Worm (Caenorhabditis elegans): ENCODE results near the gene M03F4.4.

The M03F4.4 gene

DNA sequence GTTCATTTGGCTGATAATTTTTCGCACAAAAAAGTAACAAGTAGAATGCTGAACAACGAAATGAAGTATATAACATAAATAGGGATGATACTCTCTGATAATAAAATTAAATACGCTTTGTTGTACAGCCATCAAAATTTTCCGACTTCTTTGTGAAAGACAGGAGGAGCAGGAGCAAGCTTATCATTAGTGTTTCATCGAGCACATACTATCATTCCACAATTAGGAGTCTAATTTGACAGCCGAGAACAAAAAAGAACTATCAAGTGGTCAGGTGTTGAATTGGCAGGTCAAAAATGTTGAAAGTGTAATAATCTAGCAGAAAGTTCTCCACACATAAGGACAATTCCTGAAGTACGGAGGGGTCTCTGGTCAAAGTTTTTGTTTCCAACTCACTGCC lies 29.1 kb downstream of the M03F4.4 start:
- TF ChIP-seq sea-1 (GFP tag; conservative IDR thresholded peaks at IDR 0.05) (no peak), B0310.2 (tag; optimal IDR thresholded peaks at IDR 0.05) (no peak), tbx-11 (GFP tag; IDR thresholded peaks at IDR 0.05) (no peak), hnd-1 (tag; optimal IDR thresholded peaks at IDR 0.05) (no peak), pes-1 (GFP tag; IDR thresholded peaks at IDR 0.05) (no peak), ets-7 (tag; optimal IDR thresholded peaks at IDR 0.05) (no peak), scrt-1 (GFP tag; IDR thresholded peaks at IDR 0.05) (no peak), hmg-4 (GFP tag; optimal IDR thresholded peaks at IDR 0.05) (no peak), ceh-36 (tag; optimal IDR thresholded peaks at IDR 0.05) (no peak), ceh-13 (GFP tag; optimal IDR thresholded peaks at IDR 0.05) (no peak), tra-4 (tag; optimal IDR thresholded peaks at IDR 0.05) (no peak), aly-1 (tag; optimal IDR thresholded peaks at IDR 0.05) (no peak), F13C5.2 (tag; optimal IDR thresholded peaks at IDR 0.05) (no peak), hmbx-1 (tag; optimal IDR thresholded peaks at IDR 0.05) (no peak), ama-1 (optimal IDR thresholded peaks at IDR 0.05) (no peak), flt-1 (GFP tag; IDR thresholded peaks at IDR 0.05) (no peak)

DNA sequence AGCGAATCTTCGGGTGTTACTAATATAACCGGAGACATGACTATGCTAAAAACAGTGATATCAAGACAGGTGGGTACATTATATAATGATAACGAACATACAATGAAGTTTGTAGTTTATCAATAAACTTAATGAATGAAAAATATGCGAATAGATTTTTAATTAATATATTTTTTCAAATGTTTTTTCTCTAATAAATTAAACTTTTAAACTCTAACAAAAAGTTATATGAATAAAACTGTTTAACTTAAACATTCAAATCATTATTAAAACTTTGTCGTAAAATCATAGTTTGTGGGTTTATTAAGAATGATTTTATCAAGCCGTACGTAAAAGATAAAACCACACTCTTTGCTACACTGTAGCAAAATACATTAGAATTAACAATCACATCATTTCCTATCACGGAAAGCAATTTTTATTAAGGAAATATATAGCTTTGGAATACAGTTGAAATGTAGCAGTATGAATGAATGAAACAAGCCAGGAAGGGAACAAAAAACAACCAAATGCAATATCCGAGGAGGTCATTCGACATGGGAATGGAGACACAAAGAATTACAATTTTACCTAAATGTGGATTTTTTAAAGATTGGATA lies 36.2 kb downstream of the M03F4.4 start, which contains the start of gene K05B2.4:
K05B2.4 (minus strand) TSS at position 51 of the 599 bp plus-strand sequence.
- no peak for TF ChIP-seq tbx-11 (GFP tag; IDR thresholded peaks at IDR 0.05)
- no peak for TF ChIP-seq F13C5.2 (tag; optimal IDR thresholded peaks at IDR 0.05)
- TF ChIP-seq ama-1 (optimal IDR thresholded peaks at IDR 0.05): no peak
- TF ChIP-seq ceh-36 (tag; optimal IDR thresholded peaks at IDR 0.05): no peak
- no peak for TF ChIP-seq pes-1 (GFP tag; IDR thresholded peaks at IDR 0.05)
- no peak for TF ChIP-seq hmbx-1 (tag; optimal IDR thresholded peaks at IDR 0.05)
- TF ChIP-seq hmg-4 (GFP tag; optimal IDR thresholded peaks at IDR 0.05): no peak
- no peak for TF ChIP-seq flt-1 (GFP tag; IDR thresholded peaks at IDR 0.05)
- TF ChIP-seq aly-1 (tag; optimal IDR thresholded peaks at IDR 0.05): no peak
- TF ChIP-seq tra-4 (tag; optimal IDR thresholded peaks at IDR 0.05): no peak
- TF ChIP-seq ets-7 (tag; optimal IDR thresholded peaks at IDR 0.05): no peak
- no peak for TF ChIP-seq sea-1 (GFP tag; conservative IDR thresholded peaks at IDR 0.05)

DNA sequence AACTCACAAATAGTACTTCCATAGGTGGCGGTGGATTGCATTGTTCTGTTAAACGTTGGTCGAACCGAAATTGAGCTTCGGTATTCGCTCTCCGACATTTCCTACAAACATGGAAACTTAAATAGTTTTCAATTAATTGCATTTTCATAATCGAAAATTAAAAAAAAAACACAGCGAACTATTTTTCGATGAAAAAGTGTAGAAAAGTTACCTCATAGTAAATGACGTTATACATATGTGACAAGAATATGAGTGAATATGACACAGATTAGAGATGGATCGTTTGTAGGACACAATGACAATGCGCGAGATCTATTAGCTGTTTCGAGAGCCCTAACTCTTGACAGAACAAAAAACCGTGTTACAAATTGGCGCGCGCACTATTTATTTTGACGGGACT lies 41.3 kb downstream of the M03F4.4 start, which contains the start of gene ifa-4:
ifa-4 (minus strand) TSS at position 101 of the 400 bp plus-strand sequence.
- TF ChIP-seq ceh-13 (GFP tag; optimal IDR thresholded peaks at IDR 0.05): no peak

DNA sequence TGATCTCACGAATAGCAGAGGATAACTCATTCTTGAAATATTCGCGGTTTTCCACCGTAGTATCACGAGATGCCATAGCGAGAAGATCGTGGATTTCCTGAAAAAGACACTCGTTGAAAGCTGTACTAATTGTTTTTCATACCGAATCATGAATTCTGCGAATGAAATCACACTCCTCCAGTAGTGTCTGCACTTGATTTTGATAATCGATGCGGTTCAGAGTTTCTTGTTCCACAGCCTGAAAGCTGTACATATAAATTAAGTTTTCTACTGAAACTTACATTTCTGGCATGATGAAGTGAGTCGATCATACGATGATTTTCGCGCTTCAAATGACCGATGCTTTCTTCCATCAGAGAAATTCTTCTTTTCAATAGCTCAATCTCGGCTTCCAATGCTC lies 42.8 kb downstream of the M03F4.4 start:
- TF ChIP-seq tbx-11 (GFP tag; IDR thresholded peaks at IDR 0.05) (no peak), flt-1 (GFP tag; IDR thresholded peaks at IDR 0.05) (no peak), ama-1 (optimal IDR thresholded peaks at IDR 0.05) (no peak), tbx-37 (GFP tag; conservative IDR thresholded peaks at IDR 0.05) (no peak), sea-1 (GFP tag; conservative IDR thresholded peaks at IDR 0.05) (no peak), ceh-13 (GFP tag; optimal IDR thresholded peaks at IDR 0.05) (no peak), scrt-1 (GFP tag; IDR thresholded peaks at IDR 0.05) (no peak), hmbx-1 (tag; optimal IDR thresholded peaks at IDR 0.05) (no peak), hnd-1 (tag; optimal IDR thresholded peaks at IDR 0.05) (no peak), ceh-36 (tag; optimal IDR thresholded peaks at IDR 0.05) (no peak), B0310.2 (tag; optimal IDR thresholded peaks at IDR 0.05) (no peak), ets-7 (tag; optimal IDR thresholded peaks at IDR 0.05) (no peak), F13C5.2 (tag; optimal IDR thresholded peaks at IDR 0.05) (no peak), pes-1 (GFP tag; IDR thresholded peaks at IDR 0.05) (no peak), tra-4 (tag; optimal IDR thresholded peaks at IDR 0.05) (no peak), aly-1 (tag; optimal IDR thresholded peaks at IDR 0.05) (no peak), hmg-4 (GFP tag; optimal IDR thresholded peaks at IDR 0.05) (no peak)

DNA sequence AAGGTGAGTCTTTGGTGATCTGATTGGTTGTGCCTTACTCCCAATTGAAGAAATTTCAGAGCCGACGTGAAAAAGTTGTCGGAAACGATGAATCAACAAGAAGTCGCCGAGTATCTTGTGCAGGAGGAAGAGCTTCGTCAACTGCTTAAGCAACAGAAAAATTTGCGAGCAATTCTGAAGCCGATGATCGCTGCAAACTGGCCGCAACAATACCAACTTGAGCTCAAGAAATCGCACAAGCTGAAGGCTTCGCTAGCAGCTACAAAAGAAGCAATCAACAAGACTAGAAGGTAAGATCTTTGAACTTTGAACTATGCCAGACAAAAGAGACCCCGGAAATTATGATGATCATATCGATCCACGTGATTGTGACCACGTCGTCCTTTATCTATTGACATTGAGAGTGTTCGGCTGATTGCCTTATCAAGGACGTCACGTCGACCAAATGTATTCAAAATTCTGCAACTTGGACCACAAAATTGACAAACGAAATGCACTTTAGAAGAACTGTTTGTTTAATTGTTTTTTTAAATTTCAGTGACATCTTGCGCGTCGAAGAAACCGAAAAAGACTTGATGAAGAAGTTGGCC lies 45.8 kb downstream of the M03F4.4 start:
- no peak for TF ChIP-seq sea-1 (GFP tag; conservative IDR thresholded peaks at IDR 0.05)
- no peak for TF ChIP-seq tbx-11 (GFP tag; IDR thresholded peaks at IDR 0.05)
- no peak for TF ChIP-seq hmg-4 (GFP tag; optimal IDR thresholded peaks at IDR 0.05)
- no peak for TF ChIP-seq ceh-36 (tag; optimal IDR thresholded peaks at IDR 0.05)
- TF ChIP-seq tbx-37 (GFP tag; conservative IDR thresholded peaks at IDR 0.05): no peak
- TF ChIP-seq pes-1 (GFP tag; IDR thresholded peaks at IDR 0.05): no peak
- no peak for TF ChIP-seq tra-4 (tag; optimal IDR thresholded peaks at IDR 0.05)
- no peak for TF ChIP-seq B0310.2 (tag; optimal IDR thresholded peaks at IDR 0.05)
- no peak for TF ChIP-seq hnd-1 (tag; optimal IDR thresholded peaks at IDR 0.05)
- no peak for TF ChIP-seq hmbx-1 (tag; optimal IDR thresholded peaks at IDR 0.05)
- TF ChIP-seq scrt-1 (GFP tag; IDR thresholded peaks at IDR 0.05): no peak
- no peak for TF ChIP-seq ama-1 (optimal IDR thresholded peaks at IDR 0.05)
- no peak for TF ChIP-seq ceh-13 (GFP tag; optimal IDR thresholded peaks at IDR 0.05)
- no peak for TF ChIP-seq aly-1 (tag; optimal IDR thresholded peaks at IDR 0.05)
- no peak for TF ChIP-seq flt-1 (GFP tag; IDR thresholded peaks at IDR 0.05)
- TF ChIP-seq F13C5.2 (tag; optimal IDR thresholded peaks at IDR 0.05): no peak
- TF ChIP-seq ets-7 (tag; optimal IDR thresholded peaks at IDR 0.05): no peak

Measured in whole organism, early embryonic.